Worm (Caenorhabditis elegans) whole organism, L1 larva: ENCODE measurements around the gene K10D11.4.

Source experiments
- alr-1 ChIP-seq: fragments of 200-800 bp; sonication (Bioruptor generic); optimal IDR thresholded peaks from 2 replicates; lab custom pipeline; 2018; ENCODE audit warnings: borderline replicate concordance, mild to moderate bottlenecking, missing genetic modification characterization, missing compliant biosample characterization
- ama-1 ChIP-seq: fragments of 150-350 bp; optimal IDR thresholded peaks from 2 replicates; lab custom pipeline; 2014
- grh-1 ChIP-seq: fragments of 200-800 bp; sonication (Bioruptor generic); IDR thresholded peaks from 2 replicates; pipeline ENCODE4 v1.3.6; 2022; ENCODE audit warnings: missing genetic modification reagents, missing genetic modification characterization, missing compliant biosample characterization
- lir-3 ChIP-seq: sonication (generic microtip); optimal IDR thresholded peaks from 2 replicates; lab custom pipeline; 2016; ENCODE audit warnings: mild to moderate bottlenecking, missing genetic modification characterization, moderate library complexity, missing compliant biosample characterization; ENCODE audit not compliant: poor library complexity
- mdl-1 ChIP-seq, 2 experiments: fragments of 150-350 bp; optimal IDR thresholded peaks; 2 replicates each; lab custom pipeline; 2014 to 2017; ENCODE audit warnings: missing biosample characterization in 2 of 2, missing genetic modification characterization in 2 of 2, inconsistent platforms in 1 of 2
- tlp-1 ChIP-seq: fragments of 150-350 bp; optimal IDR thresholded peaks from 2 replicates; lab custom pipeline; 2014; ENCODE audit warnings: missing biosample characterization, missing genetic modification characterization
- unc-98 ChIP-seq: fragments of 200-800 bp; sonication (Bioruptor generic); IDR thresholded peaks from 2 replicates; pipeline ENCODE4 v1.3.6; 2022; ENCODE audit warnings: missing genetic modification characterization, missing compliant biosample characterization

- TF ChIP-seq mdl-1 (tag; optimal IDR thresholded peaks at IDR 0.05; lab: Kevin White, UChicago) (no peak), grh-1 (GFP tag; lab: Robert Waterston, UW) (no peak), unc-98 (no peak), ama-1 (lab: Kevin White, UChicago) (no peak), lir-3 (tag; lab: Kevin White, UChicago) (no peak), tlp-1 (tag; lab: Kevin White, UChicago) (no peak), alr-1 (no peak)
These were observed 51.6 kb downstream of the K10D11.4 start, which contains the start of gene dct-19 for ce11 chrIV:12942633-12943032.
